Worm (Caenorhabditis elegans): ENCODE results near the gene F40F8.4.

F40F8.4 gene

ce11 chrII:11162390-11162789, 22.4 kb upstream of the F40F8.4 start, which contains the start of gene ptr-13:
Gene ptr-13, minus strand, starts transcription at chrII:11162481.
- TF ChIP-seq nhr-27 (tag; optimal IDR thresholded peaks at IDR 0.05) (no peak), athp-1 (tag; optimal IDR thresholded peaks at IDR 0.05) (no peak), cebp-2 (GFP tag; IDR thresholded peaks at IDR 0.05) (no peak), ztf-26 (tag; optimal IDR thresholded peaks at IDR 0.05) (no peak), F49E8.2 (tag; optimal IDR thresholded peaks at IDR 0.05; ENCODE audit: insufficient read depth) (no peak), Y56A3A.18 (GFP tag; IDR thresholded peaks at IDR 0.05) (no peak), F37B4.10 (GFP tag; IDR thresholded peaks at IDR 0.05) (no peak), dox-1 (GFP tag; IDR thresholded peaks at IDR 0.05) (no peak), lsy-27 (tag; optimal IDR thresholded peaks at IDR 0.05; ENCODE audit: borderline replicate concordance, insufficient read depth) (no peak)

- no peak for TF ChIP-seq madf-10 (tag; optimal IDR thresholded peaks at IDR 0.05)
- TF ChIP-seq Y67H2A.10 (GFP tag; conservative IDR thresholded peaks at IDR 0.05), result no peak
- no peak for TF ChIP-seq F52B5.7 (tag; optimal IDR thresholded peaks at IDR 0.05)
- TF ChIP-seq T26A5.8 (tag; optimal IDR thresholded peaks at IDR 0.05), result no peak
- TF ChIP-seq Y53F4B.3 (GFP tag; IDR thresholded peaks at IDR 0.05), result no peak
Measured at ce11 chrII:11161675-11162074, 21.6 kb upstream of the F40F8.4 start.

- TF ChIP-seq snpc-1.3 (tag; optimal IDR thresholded peaks at IDR 0.05; ENCODE audit: insufficient read depth) (peak; percentile 58), tlf-1 (GFP tag; optimal IDR thresholded peaks at IDR 0.05) (no peak), hlh-12 (tag; optimal IDR thresholded peaks at IDR 0.05) (peak; percentile 28), madf-3 (GFP tag; IDR thresholded peaks at IDR 0.05) (no peak), pbrm-1 (GFP tag; IDR thresholded peaks at IDR 0.05) (peak; percentile 72), Y56A3A.18 (GFP tag; IDR thresholded peaks at IDR 0.05) (no peak), let-526 (GFP tag; IDR thresholded peaks at IDR 0.05) (0 out of 2 replicates have a peak, but pooled peaks have one; percentile 11), sptf-2 (GFP tag; optimal IDR thresholded peaks at IDR 0.05) (no peak), ccch-3 (GFP tag; optimal IDR thresholded peaks at IDR 0.05) (no peak), ceh-100 (GFP tag; IDR thresholded peaks at IDR 0.05) (peak; percentile 40), cebp-1 (GFP tag; IDR thresholded peaks at IDR 0.05) (no peak), cebp-1 (tag; optimal IDR thresholded peaks at IDR 0.05) (peak; percentile 64), akir-1 (GFP tag; optimal IDR thresholded peaks at IDR 0.05) (no peak), lin-54 (GFP tag; optimal IDR thresholded peaks at IDR 0.05) (peak; percentile 53), him-1 (tag; optimal IDR thresholded peaks at IDR 0.05) (peak; percentile 84), F49E8.2 (tag; optimal IDR thresholded peaks at IDR 0.05; ENCODE audit: insufficient read depth) (peak; percentile 32), nhr-179 (tag; optimal IDR thresholded peaks at IDR 0.05) (no peak), snpc-4 (GFP tag; optimal IDR thresholded peaks at IDR 0.05) (peak; percentile 36), snpc-4 (tag; optimal IDR thresholded peaks at IDR 0.05) (peak; percentile 10 to 83 (median 71)), lin-35 (GFP tag; optimal IDR thresholded peaks at IDR 0.05) (peak in 1 of 3 experiments; percentile 19), lin-26 (GFP tag; IDR thresholded peaks at IDR 0.05) (peak; percentile 84), tbp1 (GFP tag; optimal IDR thresholded peaks at IDR 0.05) (peak; percentile 98), F39B2.1 (GFP tag; IDR thresholded peaks at IDR 0.05) (no peak), F57C9.4 (tag; optimal IDR thresholded peaks at IDR 0.05) (no peak), somi-1 (GFP tag; optimal IDR thresholded peaks at IDR 0.05) (no peak), tbx-9 (tag; optimal IDR thresholded peaks at IDR 0.05; ENCODE audit: borderline replicate concordance) (no peak), ztf-26 (tag; optimal IDR thresholded peaks at IDR 0.05) (no peak), Y95B8A.8 (GFP tag; IDR thresholded peaks at IDR 0.05) (0 out of 2 replicates have a peak, but pooled peaks have one; percentile 47), D2030.7 (GFP tag; IDR thresholded peaks at IDR 0.05) (peak; percentile 59; the same call in 1 of the 2 replicates), atf-7 (tag; optimal IDR thresholded peaks at IDR 0.05) (no peak), ztf-6 (GFP tag; IDR thresholded peaks at IDR 0.05) (0 out of 2 replicates have a peak, but pooled peaks have one; percentile 52), aptf-3 (GFP tag; IDR thresholded peaks at IDR 0.05) (no peak), sea-2 (GFP tag; IDR thresholded peaks at IDR 0.05) (no peak), F52B5.7 (tag; optimal IDR thresholded peaks at IDR 0.05) (no peak), K11D2.4 (GFP tag; IDR thresholded peaks at IDR 0.05) (0 out of 2 replicates have a peak, but pooled peaks have one; percentile 46), B0019.2 (GFP tag; conservative IDR thresholded peaks at IDR 0.05) (no peak)
Measured at ce11 chrII:11157660-11158059, 17.6 kb upstream of the F40F8.4 start.
